Fruit fly (Drosophila melanogaster) whole organism, embryonic: ENCODE measurements around the gene CG5157.
A peak's percentile ranks its signal among the peaks of the same experiment; 100 is the strongest.

Experiments used
- Asciz ChIP-seq: fragments of 200-800 bp; sonication (Bioruptor generic); optimal IDR thresholded peaks from 2 replicates; lab custom pipeline; 2017; ENCODE audit warnings: missing biosample characterization, mild to moderate bottlenecking, missing genetic modification characterization, missing genetic modification reagents
- B-H2 ChIP-seq: fragments of 200-800 bp; sonication (Bioruptor generic); optimal IDR thresholded peaks from 2 replicates; lab custom pipeline; 2018; ENCODE audit warnings: missing biosample characterization, mild to moderate bottlenecking, missing genetic modification characterization
- Bgb ChIP-seq: fragments of 200-800 bp; sonication (Bioruptor generic); IDR thresholded peaks from 2 replicates; pipeline ENCODE4 v1.3.6; 2022; ENCODE audit warnings: missing biosample characterization, missing genetic modification characterization; ENCODE audit not compliant: partially characterized antibody
- Blimp-1 ChIP-seq: fragments of 200-800 bp; sonication (Bioruptor generic); optimal IDR thresholded peaks from 3 replicates; lab custom pipeline; 2018; ENCODE audit warnings: missing biosample characterization, missing genetic modification characterization, mild to moderate bottlenecking, moderate library complexity, missing genetic modification reagents
- C15 ChIP-seq: fragments of 200-800 bp; sonication (Bioruptor generic); IDR thresholded peaks from 3 replicates; pipeline ENCODE4 v1.3.6; 2022; ENCODE audit warnings: missing biosample characterization, missing genetic modification characterization
- CG10565 ChIP-seq: fragments of 200-800 bp; sonication (Bioruptor generic); optimal IDR thresholded peaks from 3 replicates; lab custom pipeline; 2016; ENCODE audit warnings: missing biosample characterization, mild to moderate bottlenecking, missing genetic modification characterization
- CG10654 ChIP-seq: fragments of 200-800 bp; sonication (Bioruptor generic); optimal IDR thresholded peaks from 2 replicates; lab custom pipeline; 2016; ENCODE audit warnings: missing biosample characterization, missing genetic modification characterization
- CG11456 ChIP-seq: fragments of 200-800 bp; sonication (Bioruptor generic); IDR thresholded peaks from 3 replicates; pipeline ENCODE4 v1.3.6; 2022; ENCODE audit warnings: missing biosample characterization, missing genetic modification characterization
- CG12071 ChIP-seq: fragments of 200-800 bp; sonication (Bioruptor generic); optimal IDR thresholded peaks from 3 replicates; lab custom pipeline; 2018; ENCODE audit warnings: missing biosample characterization, mild to moderate bottlenecking, missing genetic modification characterization
- CG13123 ChIP-seq: fragments of 200-800 bp; sonication (Bioruptor generic); optimal IDR thresholded peaks from 2 replicates; lab custom pipeline; 2016; ENCODE audit warnings: missing biosample characterization, missing genetic modification characterization
- CG13287 ChIP-seq: fragments of 200-800 bp; sonication (Bioruptor generic); IDR thresholded peaks from 2 replicates; pipeline ENCODE4 v1.3.6; 2022; ENCODE audit warnings: missing biosample characterization, missing genetic modification characterization; ENCODE audit not compliant: partially characterized antibody
- CG15011 ChIP-seq: fragments of 200-800 bp; sonication (Bioruptor generic); optimal IDR thresholded peaks from 3 replicates; lab custom pipeline; 2018; ENCODE audit warnings: missing biosample characterization, mild to moderate bottlenecking, missing genetic modification characterization
- CG15479 ChIP-seq: fragments of 200-800 bp; sonication (Bioruptor generic); optimal IDR thresholded peaks from 3 replicates; lab custom pipeline; 2019; ENCODE audit warnings: missing biosample characterization, mild to moderate bottlenecking, missing genetic modification characterization, moderate library complexity
- CG15601 ChIP-seq: fragments of 200-800 bp; sonication (Bioruptor generic); optimal IDR thresholded peaks from 3 replicates; lab custom pipeline; 2019; ENCODE audit warnings: missing biosample characterization, mild to moderate bottlenecking, missing genetic modification characterization, moderate library complexity
- CG1602 ChIP-seq: fragments of 200-800 bp; sonication (Bioruptor generic); optimal IDR thresholded peaks from 3 replicates; lab custom pipeline; 2016; ENCODE audit warnings: missing biosample characterization, missing genetic modification characterization
- CG16863 ChIP-seq: fragments of 200-800 bp; sonication (Bioruptor generic); optimal IDR thresholded peaks from 3 replicates; lab custom pipeline; 2016; ENCODE audit warnings: missing biosample characterization, missing genetic modification characterization
- CG17361 ChIP-seq: fragments of 200-800 bp; sonication (Bioruptor generic); IDR thresholded peaks from 3 replicates; pipeline ENCODE4 v1.3.6; 2022; ENCODE audit warnings: missing biosample characterization, missing genetic modification characterization
- CG18262 ChIP-seq: fragments of 200-800 bp; optimal IDR thresholded peaks from 3 replicates; lab custom pipeline; 2019; ENCODE audit warnings: missing biosample characterization, mild to moderate bottlenecking, missing genetic modification characterization, moderate library complexity
- CG30403 ChIP-seq: fragments of 200-800 bp; sonication (Bioruptor generic); optimal IDR thresholded peaks from 3 replicates; lab custom pipeline; 2016; ENCODE audit warnings: missing biosample characterization, missing genetic modification characterization
- CG31365 ChIP-seq: fragments of 200-800 bp; sonication (Bioruptor generic); optimal IDR thresholded peaks from 2 replicates; lab custom pipeline; 2018; ENCODE audit warnings: missing biosample characterization, mild to moderate bottlenecking, missing genetic modification characterization
- CG3847 ChIP-seq: fragments of 200-800 bp; sonication (Bioruptor generic); IDR thresholded peaks from 2 replicates; pipeline ENCODE4 v1.3.6; 2022; ENCODE audit warnings: missing biosample characterization, missing genetic modification characterization
- CG4360 ChIP-seq: fragments of 200-800 bp; sonication (Bioruptor generic); IDR thresholded peaks from 2 replicates; pipeline ENCODE4 v1.3.6; 2022; ENCODE audit warnings: missing biosample characterization, missing genetic modification characterization
- CG6654 ChIP-seq: fragments of 200-800 bp; sonication (Bioruptor generic); optimal IDR thresholded peaks from 2 replicates; lab custom pipeline; 2017; ENCODE audit warnings: missing biosample characterization, mild to moderate bottlenecking, missing genetic modification characterization
- CG6813 ChIP-seq: fragments of 200-800 bp; sonication (Bioruptor generic); optimal IDR thresholded peaks from 2 replicates; lab custom pipeline; 2017; ENCODE audit warnings: missing biosample characterization, missing genetic modification characterization, mild to moderate bottlenecking, moderate library complexity, missing genetic modification reagents
- CG7928 ChIP-seq: fragments of 200-800 bp; sonication (Bioruptor generic); optimal IDR thresholded peaks from 2 replicates; lab custom pipeline; 2017; ENCODE audit warnings: missing biosample characterization, mild to moderate bottlenecking, missing genetic modification characterization
- CG8290 ChIP-seq, 3 experiments: fragments of 200-800 bp; sonication (Bioruptor generic); optimal IDR thresholded peaks; 2 replicates each; lab custom pipeline; 2016 to 2019; ENCODE audit warnings: missing biosample characterization in 3 of 3, missing genetic modification characterization in 3 of 3, mild to moderate bottlenecking in 2 of 3, moderate library complexity in 1 of 3
- CG8388 ChIP-seq: fragments of 200-800 bp; sonication (Bioruptor generic); optimal IDR thresholded peaks from 2 replicates; lab custom pipeline; 2019; ENCODE audit warnings: missing biosample characterization, mild to moderate bottlenecking, missing genetic modification characterization, moderate library complexity
- CG8924 ChIP-seq: fragments of 200-800 bp; optimal IDR thresholded peaks from 3 replicates; lab custom pipeline; 2019; ENCODE audit warnings: missing biosample characterization, mild to moderate bottlenecking, missing genetic modification characterization, moderate library complexity
- Dip3 ChIP-seq: fragments of 200-800 bp; sonication (Bioruptor generic); optimal IDR thresholded peaks from 3 replicates; lab custom pipeline; 2016; ENCODE audit warnings: missing biosample characterization, missing genetic modification characterization
- Dref ChIP-seq: fragments of 200-800 bp; sonication (Bioruptor generic); IDR thresholded peaks from 2 replicates; pipeline ENCODE4 v1.3.6; 2022; ENCODE audit warnings: missing biosample characterization, missing genetic modification characterization
- Hmx ChIP-seq: fragments of 200-800 bp; sonication (Bioruptor generic); optimal IDR thresholded peaks from 2 replicates; lab custom pipeline; 2016; ENCODE audit warnings: missing biosample characterization, missing genetic modification characterization
- Lim3 ChIP-seq: fragments of 200-800 bp; sonication (Bioruptor generic); IDR thresholded peaks from 2 replicates; pipeline ENCODE4 v1.3.6; 2022; ENCODE audit warnings: missing biosample characterization, missing genetic modification characterization
- Sry-δ ChIP-seq: fragments of 200-800 bp; sonication (Bioruptor generic); optimal IDR thresholded peaks from 2 replicates; lab custom pipeline; 2016; ENCODE audit warnings: missing biosample characterization, missing genetic modification characterization
- Vsx1 ChIP-seq: fragments of 200-800 bp; sonication (Bioruptor generic); optimal IDR thresholded peaks from 2 replicates; lab custom pipeline; 2017; ENCODE audit warnings: missing biosample characterization, mild to moderate bottlenecking, missing genetic modification characterization, missing genetic modification reagents
- Xrp1 ChIP-seq: fragments of 200-800 bp; sonication (Bioruptor generic); IDR thresholded peaks from 2 replicates; pipeline ENCODE4 v1.3.6; 2022; ENCODE audit warnings: missing biosample characterization, missing genetic modification characterization
- bcd ChIP-seq: fragments of 200-800 bp; sonication (Bioruptor generic); optimal IDR thresholded peaks from 2 replicates; lab custom pipeline; 2017; ENCODE audit warnings: missing biosample characterization, mild to moderate bottlenecking, missing genetic modification characterization
- chif ChIP-seq, 2 experiments: fragments of 200-800 bp; sonication (Bioruptor generic); optimal IDR thresholded peaks; 3 replicates each; lab custom pipeline; 2016; ENCODE audit warnings: missing biosample characterization in 2 of 2, missing genetic modification characterization in 2 of 2
- dati ChIP-seq: fragments of 200-800 bp; sonication (Bioruptor generic); IDR thresholded peaks from 2 replicates; pipeline ENCODE4 v1.3.6; 2022; ENCODE audit warnings: missing biosample characterization, missing genetic modification characterization
- dysf ChIP-seq: fragments of 200-800 bp; sonication (Bioruptor generic); IDR thresholded peaks from 3 replicates; pipeline ENCODE4 v1.3.6; 2022; ENCODE audit warnings: missing biosample characterization, missing genetic modification characterization
- emc ChIP-seq: fragments of 200-800 bp; sonication (Bioruptor generic); optimal IDR thresholded peaks from 2 replicates; lab custom pipeline; 2016; ENCODE audit warnings: missing biosample characterization, missing genetic modification characterization
- fd102C ChIP-seq: fragments of 200-800 bp; sonication (Bioruptor generic); optimal IDR thresholded peaks from 2 replicates; lab custom pipeline; 2018; ENCODE audit warnings: missing biosample characterization, mild to moderate bottlenecking, missing genetic modification characterization, moderate library complexity
- gcm ChIP-seq: fragments of 200-800 bp; sonication (Bioruptor generic); optimal IDR thresholded peaks from 2 replicates; lab custom pipeline; 2019; ENCODE audit warnings: missing biosample characterization, mild to moderate bottlenecking, missing genetic modification characterization, moderate library complexity
- her ChIP-seq: fragments of 200-800 bp; sonication (Bioruptor generic); optimal IDR thresholded peaks from 2 replicates; lab custom pipeline; 2016; ENCODE audit warnings: missing biosample characterization, missing genetic modification characterization
- kay ChIP-seq: fragments of 200-800 bp; sonication (Bioruptor generic); optimal IDR thresholded peaks from 2 replicates; lab custom pipeline; 2016; ENCODE audit warnings: missing biosample characterization, missing genetic modification characterization
- nmo ChIP-seq: fragments of 200-800 bp; sonication (Bioruptor generic); optimal IDR thresholded peaks from 2 replicates; lab custom pipeline; 2018; ENCODE audit warnings: missing biosample characterization, mild to moderate bottlenecking, missing genetic modification characterization, moderate library complexity
- p53 ChIP-seq: fragments of 200-800 bp; sonication (Bioruptor generic); optimal IDR thresholded peaks from 2 replicates; lab custom pipeline; 2016; ENCODE audit warnings: missing biosample characterization, missing genetic modification characterization
- salm ChIP-seq: fragments of 200-800 bp; sonication (Bioruptor generic); optimal IDR thresholded peaks from 2 replicates; lab custom pipeline; 2018; ENCODE audit warnings: missing biosample characterization, mild to moderate bottlenecking, missing genetic modification characterization
- sd ChIP-seq: fragments of 200-800 bp; sonication (Bioruptor generic); optimal IDR thresholded peaks from 3 replicates; lab custom pipeline; 2018; ENCODE audit warnings: missing biosample characterization, mild to moderate bottlenecking, missing genetic modification characterization, moderate library complexity
- sens-2 ChIP-seq: fragments of 200-800 bp; sonication (Bioruptor generic); IDR thresholded peaks from 2 replicates; pipeline ENCODE4 v1.3.6; 2022; ENCODE audit warnings: missing biosample characterization, missing genetic modification characterization
- sisA ChIP-seq: fragments of 200-800 bp; sonication (Bioruptor generic); IDR thresholded peaks from 2 replicates; pipeline ENCODE4 v1.3.6; 2022; ENCODE audit warnings: missing biosample characterization, missing genetic modification characterization
- tin ChIP-seq: fragments of 200-800 bp; sonication (Bioruptor generic); optimal IDR thresholded peaks from 3 replicates; lab custom pipeline; 2016; ENCODE audit warnings: missing biosample characterization, missing genetic modification characterization
- yki ChIP-seq: fragments of >200 bp; optimal IDR thresholded peaks from 3 replicates; lab custom pipeline; 2018

The CG5157 gene

dm6 chr3L:16147819-16148236 is 10.1 kb upstream of the CG5157 start (continued):
- peak; percentile 13 for TF ChIP-seq CG8290 (GFP tag; optimal IDR thresholded peaks at IDR 0.05; lab: Kevin White, UChicago)
- TF ChIP-seq CG8290 (tag; optimal IDR thresholded peaks at IDR 0.05; lab: Kevin White, UChicago): peak; percentile 29 to 38
- TF ChIP-seq CG8388: no peak
- TF ChIP-seq kay (GFP tag; lab: Kevin White, UChicago): peak; percentile 60
- TF ChIP-seq tin (GFP tag; lab: Kevin White, UChicago): no peak
- TF ChIP-seq C15 (GFP tag; lab: Robert Waterston, UW): no peak
- TF ChIP-seq CG13123 (GFP tag; lab: Kevin White, UChicago): no peak
- TF ChIP-seq dati (GFP tag; lab: Robert Waterston, UW): no peak
- TF ChIP-seq CG1602 (GFP tag; lab: Kevin White, UChicago): peak; percentile 1
- no peak for TF ChIP-seq sd (tag; lab: Kevin White, UChicago)
- no peak for TF ChIP-seq Dip3 (GFP tag; lab: Kevin White, UChicago)
- no peak for TF ChIP-seq emc (GFP tag; lab: Kevin White, UChicago)
- TF ChIP-seq nmo: peak; percentile 12
- no peak for TF ChIP-seq salm (tag; lab: Kevin White, UChicago)
- TF ChIP-seq CG17361 (GFP tag; lab: Robert Waterston, UW): peak; percentile 64; the same call in 2 of the 3 replicates
- TF ChIP-seq gcm (GFP tag; lab: Kevin White, UChicago): no peak
- no peak for TF ChIP-seq B-H2 (GFP tag; lab: Kevin White, UChicago)
- no peak for TF ChIP-seq CG4360 (GFP tag; lab: Robert Waterston, UW)
- TF ChIP-seq CG31365 (tag; lab: Kevin White, UChicago): no peak
- TF ChIP-seq CG12071 (GFP tag; lab: Kevin White, UChicago): no peak
- TF ChIP-seq sisA (GFP tag; lab: Robert Waterston, UW): no peak
- TF ChIP-seq CG30403 (GFP tag; lab: Kevin White, UChicago): peak; percentile 56
- no peak for TF ChIP-seq CG16863 (GFP tag; lab: Kevin White, UChicago)
- no peak for TF ChIP-seq CG11456
- TF ChIP-seq her (GFP tag; lab: Kevin White, UChicago): no peak
- no peak for TF ChIP-seq p53 (GFP tag; lab: Kevin White, UChicago)
- TF ChIP-seq CG10565 (GFP tag; lab: Kevin White, UChicago): no peak
- TF ChIP-seq CG10654 (GFP tag; lab: Kevin White, UChicago): no peak
- no peak for TF ChIP-seq yki
- TF ChIP-seq CG15479 (GFP tag; lab: Kevin White, UChicago): no peak
- no peak for TF ChIP-seq CG6813 (GFP tag; lab: Kevin White, UChicago)
- TF ChIP-seq Asciz: peak; percentile 19
- peak; percentile 1 for TF ChIP-seq Hmx (GFP tag; lab: Kevin White, UChicago)
- no peak for TF ChIP-seq CG7928 (GFP tag; lab: Kevin White, UChicago)
- TF ChIP-seq Xrp1 (GFP tag; lab: Robert Waterston, UW): no peak
- peak; percentile 23; the same call in 1 of the 3 replicates for TF ChIP-seq dysf (GFP tag; lab: Robert Waterston, UW)
- no peak for TF ChIP-seq Dref (GFP tag; lab: Robert Waterston, UW)
- TF ChIP-seq CG8924 (tag; lab: Kevin White, UChicago): peak; percentile 27
- TF ChIP-seq Sry-δ (GFP tag; lab: Kevin White, UChicago): no peak
- peak; percentile 12 for TF ChIP-seq Blimp-1 (GFP tag; lab: Kevin White, UChicago)
- TF ChIP-seq fd102C (GFP tag; lab: Kevin White, UChicago): no peak
- TF ChIP-seq CG3847 (GFP tag; lab: Robert Waterston, UW): no peak
- no peak for TF ChIP-seq sens-2 (GFP tag; lab: Robert Waterston, UW)
- TF ChIP-seq Bgb (GFP tag; lab: Robert Waterston, UW): no peak
- TF ChIP-seq CG6654: no peak
- no peak for TF ChIP-seq CG15011
- peak; percentile 9 for TF ChIP-seq CG15601 (tag; lab: Kevin White, UChicago)
- TF ChIP-seq chif (GFP tag; optimal IDR thresholded peaks at IDR 0.05; lab: Kevin White, UChicago): peak; percentile 3 to 14
- no peak for TF ChIP-seq Vsx1
- TF ChIP-seq bcd (GFP tag; lab: Kevin White, UChicago): peak; percentile 13
- no peak for TF ChIP-seq CG13287 (GFP tag; lab: Robert Waterston, UW)
- no peak for TF ChIP-seq Lim3
- TF ChIP-seq CG18262: peak; percentile 20
